Worm (Caenorhabditis elegans) whole organism, young adult: ENCODE results near the gene arl-8.
A peak's percentile ranks its signal among the peaks of the same experiment; 100 is the strongest.

Source experiments
- B0035.1 ChIP-seq: sonication (generic microtip); optimal IDR thresholded peaks from 2 replicates; lab custom pipeline; 2016; ENCODE audit warnings: missing genetic modification characterization, mild to moderate bottlenecking, missing compliant biosample characterization, missing genotype, missing genetic modification reagents
- C17E4.6 ChIP-seq: fragments of 200-800 bp; sonication (Bioruptor generic); IDR thresholded peaks from 2 replicates; pipeline ENCODE4 v1.3.6; 2022; ENCODE audit warnings: missing genetic modification reagents, missing genetic modification characterization, missing compliant biosample characterization
- F37B4.10 ChIP-seq: fragments of 200-800 bp; sonication (Bioruptor generic); IDR thresholded peaks from 2 replicates; pipeline ENCODE4 v1.3.6; 2022; ENCODE audit warnings: missing genetic modification characterization, missing compliant biosample characterization
- F49E8.2 ChIP-seq: sonication (generic microtip); optimal IDR thresholded peaks from 3 replicates; lab custom pipeline; 2017; ENCODE audit warnings: missing genetic modification characterization, mild to moderate bottlenecking, missing compliant biosample characterization, antibody characterized with exemption, moderate library complexity; ENCODE audit not compliant: insufficient read depth
- F52B5.7 ChIP-seq: sonication (generic microtip); optimal IDR thresholded peaks from 2 replicates; lab custom pipeline; 2016; ENCODE audit warnings: mild to moderate bottlenecking, missing genetic modification characterization, missing compliant biosample characterization
- F57C9.4 ChIP-seq: sonication (generic microtip); optimal IDR thresholded peaks from 2 replicates; lab custom pipeline; 2017; ENCODE audit warnings: mild to moderate bottlenecking, missing genetic modification characterization, missing compliant biosample characterization
- Y53G8AR.9 ChIP-seq: fragments of 200-800 bp; sonication (Bioruptor generic); conservative IDR thresholded peaks from 2 replicates; pipeline ENCODE4 v1.3.6; 2022; ENCODE audit warnings: missing genetic modification reagents, missing genetic modification characterization, missing compliant biosample characterization
- Y56A3A.18 ChIP-seq: fragments of 200-800 bp; sonication (Bioruptor generic); IDR thresholded peaks from 2 replicates; pipeline ENCODE4 v1.3.6; 2022; ENCODE audit warnings: missing genetic modification reagents, missing genetic modification characterization, missing compliant biosample characterization
- Y79H2A.3 ChIP-seq: fragments of 200-800 bp; sonication (Bioruptor generic); conservative IDR thresholded peaks from 2 replicates; pipeline ENCODE4 v1.3.6; 2022; ENCODE audit warnings: missing genetic modification reagents, missing genetic modification characterization, missing compliant biosample characterization
- Y95B8A.8 ChIP-seq: fragments of 200-800 bp; sonication (Bioruptor generic); IDR thresholded peaks from 2 replicates; pipeline ENCODE4 v1.3.6; 2022; ENCODE audit warnings: missing genetic modification reagents, missing genetic modification characterization, missing compliant biosample characterization
- ZK185.1 ChIP-seq: sonication (generic microtip); optimal IDR thresholded peaks from 2 replicates; lab custom pipeline; 2016; ENCODE audit warnings: mild to moderate bottlenecking, missing genetic modification characterization, missing compliant biosample characterization; ENCODE audit not compliant: poor library complexity, severe bottlenecking
- ama-1 ChIP-seq, 3 experiments: fragments of 150-350 bp in 1 of 3; sonication (generic microtip) in 2 of 3; optimal IDR thresholded peaks; 2 replicates each; lab custom pipeline; 2014 to 2018; ENCODE audit warnings: missing biosample characterization in 2 of 3, missing genetic modification characterization in 2 of 3, missing genetic modification reagents in 2 of 3
- attf-6 ChIP-seq: fragments of 200-800 bp; sonication (Bioruptor generic); IDR thresholded peaks from 2 replicates; pipeline ENCODE4 v1.3.6; 2022; ENCODE audit warnings: missing genetic modification reagents, missing genetic modification characterization, missing compliant biosample characterization
- bed-1 ChIP-seq: fragments of 200-800 bp; sonication (Bioruptor generic); IDR thresholded peaks from 2 replicates; pipeline ENCODE4 v1.3.6; 2022; ENCODE audit warnings: missing genetic modification reagents, missing genetic modification characterization, missing compliant biosample characterization
- bed-2 ChIP-seq: fragments of 200-800 bp; sonication (Bioruptor generic); IDR thresholded peaks from 2 replicates; pipeline ENCODE4 v1.3.6; 2022; ENCODE audit warnings: missing genetic modification reagents, missing genetic modification characterization, missing compliant biosample characterization
- ceh-79 ChIP-seq: sonication (generic microtip); optimal IDR thresholded peaks from 2 replicates; lab custom pipeline; 2017; ENCODE audit warnings: mild to moderate bottlenecking, missing genetic modification characterization, missing compliant biosample characterization
- dpl-1 ChIP-seq: fragments of 150-350 bp; optimal IDR thresholded peaks from 2 replicates; lab custom pipeline; 2014; ENCODE audit warnings: missing biosample characterization, missing genetic modification reagents, missing genetic modification characterization
- efl-1 ChIP-seq: fragments of 150-350 bp; optimal IDR thresholded peaks from 2 replicates; lab custom pipeline; 2014; ENCODE audit warnings: missing biosample characterization, missing genetic modification reagents, missing genetic modification characterization
- egl-44 ChIP-seq: fragments of 200-800 bp; sonication (Bioruptor generic); IDR thresholded peaks from 2 replicates; pipeline ENCODE4 v1.3.6; 2022; ENCODE audit warnings: missing genetic modification reagents, missing genetic modification characterization, missing compliant biosample characterization
- ets-4 ChIP-seq: fragments of 200-800 bp; sonication (Bioruptor generic); optimal IDR thresholded peaks from 2 replicates; lab custom pipeline; 2018; ENCODE audit warnings: mild to moderate bottlenecking, missing genetic modification characterization, missing compliant biosample characterization
- gei-17 ChIP-seq: fragments of 200-800 bp; sonication (Bioruptor generic); optimal IDR thresholded peaks from 2 replicates; lab custom pipeline; 2018; ENCODE audit warnings: mild to moderate bottlenecking, missing genetic modification characterization, missing compliant biosample characterization
- him-1 ChIP-seq: sonication (generic microtip); optimal IDR thresholded peaks from 2 replicates; lab custom pipeline; 2016; ENCODE audit warnings: missing genotype, missing genetic modification reagents, missing genetic modification characterization, missing compliant biosample characterization
- hrde-1 ChIP-seq: sonication (generic microtip); optimal IDR thresholded peaks from 2 replicates; lab custom pipeline; 2016; ENCODE audit warnings: missing genetic modification characterization, mild to moderate bottlenecking, missing compliant biosample characterization, moderate library complexity, missing genotype, missing genetic modification reagents, borderline replicate concordance
- let-526 ChIP-seq: fragments of 200-800 bp; sonication (Bioruptor generic); IDR thresholded peaks from 2 replicates; pipeline ENCODE4 v1.3.6; 2022; ENCODE audit warnings: missing genetic modification reagents, missing genetic modification characterization, missing compliant biosample characterization
- lin-40 ChIP-seq: sonication (generic microtip); optimal IDR thresholded peaks from 2 replicates; lab custom pipeline; 2016; ENCODE audit warnings: missing genetic modification characterization, mild to moderate bottlenecking, missing compliant biosample characterization, missing genotype, missing genetic modification reagents
- madf-6 ChIP-seq: fragments of 200-800 bp; sonication (Bioruptor generic); IDR thresholded peaks from 2 replicates; pipeline ENCODE4 v1.3.6; 2022; ENCODE audit warnings: missing genetic modification reagents, missing genetic modification characterization, missing compliant biosample characterization
- madf-8 ChIP-seq: fragments of 200-800 bp; sonication (Bioruptor generic); conservative IDR thresholded peaks from 2 replicates; pipeline ENCODE4 v1.3.6; 2022; ENCODE audit warnings: missing genetic modification reagents, missing genetic modification characterization, missing compliant biosample characterization
- mel-28 ChIP-seq: sonication (generic microtip); optimal IDR thresholded peaks from 2 replicates; lab custom pipeline; 2016; ENCODE audit warnings: borderline replicate concordance, mild to moderate bottlenecking, missing genetic modification characterization, missing compliant biosample characterization
- nfyb-1 ChIP-seq: fragments of 200-800 bp; sonication (Bioruptor generic); IDR thresholded peaks from 2 replicates; pipeline ENCODE4 v1.3.6; 2022; ENCODE audit warnings: missing genetic modification reagents, missing genetic modification characterization, missing compliant biosample characterization
- nhr-120 ChIP-seq: fragments of 200-800 bp; sonication (Bioruptor generic); IDR thresholded peaks from 2 replicates; pipeline ENCODE4 v1.3.6; 2022; ENCODE audit warnings: missing genetic modification characterization, missing compliant biosample characterization
- rcor-1 ChIP-seq: fragments of 200-800 bp; sonication (Bioruptor generic); IDR thresholded peaks from 2 replicates; pipeline ENCODE4 v1.3.6; 2022; ENCODE audit warnings: missing genetic modification reagents, missing genetic modification characterization, missing compliant biosample characterization
- rec-8 ChIP-seq, 2 experiments: sonication (generic microtip); optimal IDR thresholded peaks; 2 replicates each; lab custom pipeline; 2016; ENCODE audit warnings: mild to moderate bottlenecking in 2 of 2, missing genetic modification characterization in 2 of 2, missing genetic modification reagents in 2 of 2, missing genotype in 2 of 2, missing biosample characterization in 1 of 2, missing compliant biosample characterization in 1 of 2, moderate library complexity in 1 of 2
- snpc-1.1 ChIP-seq: sonication (generic microtip); optimal IDR thresholded peaks from 2 replicates; lab custom pipeline; 2017; ENCODE audit warnings: missing genetic modification characterization, mild to moderate bottlenecking, missing compliant biosample characterization, antibody characterized with exemption, moderate library complexity, missing genotype, missing genetic modification reagents; ENCODE audit not compliant: insufficient read depth
- snpc-1.3 ChIP-seq: sonication (generic microtip); optimal IDR thresholded peaks from 2 replicates; lab custom pipeline; 2017; ENCODE audit warnings: missing genetic modification characterization, mild to moderate bottlenecking, missing compliant biosample characterization, antibody characterized with exemption, moderate library complexity, missing genotype, missing genetic modification reagents; ENCODE audit not compliant: insufficient read depth
- snpc-4 ChIP-seq, 5 experiments: fragments of 150-350 bp in 1 of 5; sonication (generic microtip) in 4 of 5; optimal IDR thresholded peaks; 2 replicates each; lab custom pipeline; 2014 to 2018; ENCODE audit warnings: missing genetic modification characterization in 5 of 5, missing biosample characterization in 3 of 5, antibody characterized with exemption in 2 of 5, mild to moderate bottlenecking in 2 of 5, missing compliant biosample characterization in 2 of 5, missing genotype in 2 of 5, moderate library complexity in 2 of 5, missing genetic modification reagents in 1 of 5
- tbp1 ChIP-seq: fragments of 200-800 bp; sonication (Bioruptor generic); optimal IDR thresholded peaks from 2 replicates; lab custom pipeline; 2018; ENCODE audit warnings: mild to moderate bottlenecking, missing genetic modification characterization, missing compliant biosample characterization
- unc-62 ChIP-seq: fragments of 150-350 bp; optimal IDR thresholded peaks from 2 replicates; lab custom pipeline; 2014; ENCODE audit warnings: missing biosample characterization, missing genetic modification reagents, missing genetic modification characterization
- zfh-2 ChIP-seq: fragments of 200-800 bp; sonication (Bioruptor generic); conservative IDR thresholded peaks from 2 replicates; pipeline ENCODE4 v1.3.6; 2022; ENCODE audit warnings: missing genetic modification reagents, missing genetic modification characterization, missing compliant biosample characterization
- ztf-18 ChIP-seq: sonication (generic microtip); optimal IDR thresholded peaks from 2 replicates; lab custom pipeline; 2016; ENCODE audit warnings: missing genotype, mild to moderate bottlenecking, missing genetic modification characterization, missing compliant biosample characterization
- ztf-26 ChIP-seq: sonication (generic microtip); optimal IDR thresholded peaks from 2 replicates; lab custom pipeline; 2017; ENCODE audit warnings: missing genetic modification characterization, missing compliant biosample characterization

Gene arl-8

DNA sequence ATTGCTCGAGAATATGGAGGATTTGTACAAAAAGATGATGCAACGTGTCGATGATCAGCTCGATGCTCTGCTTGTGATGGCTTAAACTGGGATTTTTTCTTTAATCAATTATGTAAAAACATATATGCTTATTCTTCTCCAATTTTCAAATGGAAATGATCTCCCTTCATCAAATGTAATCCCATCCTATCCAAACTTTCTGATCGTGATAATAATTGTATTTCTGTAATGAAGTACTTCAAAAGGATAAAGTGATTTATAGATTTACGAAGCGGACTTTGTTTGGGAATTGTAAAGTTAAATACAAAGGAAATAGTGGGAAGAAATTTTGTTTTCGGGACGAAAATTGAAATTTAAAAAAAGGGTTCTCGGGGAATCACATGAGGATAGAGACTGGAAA lies 7.4 kb upstream of the arl-8 start (continued):
- no peak for TF ChIP-seq ztf-26 (tag; lab: Kevin White, UChicago)
- no peak for TF ChIP-seq rcor-1 (GFP tag; lab: Robert Waterston, UW)
- TF ChIP-seq gei-17 (GFP tag; lab: Kevin White, UChicago), result no peak
- no peak for TF ChIP-seq let-526 (GFP tag; lab: Robert Waterston, UW)
- no peak for TF ChIP-seq zfh-2 (GFP tag; lab: Robert Waterston, UW)
- no peak; the same call in 1 of the 2 replicates for TF ChIP-seq madf-8 (GFP tag; lab: Robert Waterston, UW)
- peak; percentile 35 for TF ChIP-seq tbp1 (GFP tag; lab: Kevin White, UChicago)
- peak; percentile 73 for TF ChIP-seq him-1
- no peak for TF ChIP-seq F57C9.4 (tag; lab: Kevin White, UChicago)
- TF ChIP-seq bed-2 (GFP tag; lab: Robert Waterston, UW), result no peak
- no peak for TF ChIP-seq ets-4
- TF ChIP-seq ZK185.1 (tag; lab: Kevin White, UChicago), result peak; percentile 1
- peak in 1 of 2 experiments; percentile 32 for TF ChIP-seq rec-8 (tag; optimal IDR thresholded peaks at IDR 0.05; lab: Kevin White, UChicago)
- no peak for TF ChIP-seq ama-1 (optimal IDR thresholded peaks at IDR 0.05; lab: Kevin White, UChicago)
- peak in 1 of 2 experiments; percentile 47 for TF ChIP-seq ama-1 (GFP tag; optimal IDR thresholded peaks at IDR 0.05; lab: Kevin White, UChicago)
- no peak for TF ChIP-seq ceh-79 (tag; lab: Kevin White, UChicago)
- no peak for TF ChIP-seq Y53G8AR.9 (GFP tag; lab: Robert Waterston, UW)
- no peak for TF ChIP-seq F52B5.7 (tag; lab: Kevin White, UChicago)
- TF ChIP-seq Y95B8A.8, result peak; percentile 68; the same call in 1 of the 2 replicates
- 0 out of 2 replicates have a peak, but pooled peaks have one; percentile 3 for TF ChIP-seq Y56A3A.18 (GFP tag; lab: Robert Waterston, UW)
- peak; percentile 95 for TF ChIP-seq attf-6 (GFP tag; lab: Robert Waterston, UW)
- peak; percentile 76 for TF ChIP-seq Y79H2A.3 (GFP tag; lab: Robert Waterston, UW)
- TF ChIP-seq bed-1, result no peak
- no peak for TF ChIP-seq mel-28 (tag; lab: Kevin White, UChicago)
- no peak for TF ChIP-seq F49E8.2
- no peak for TF ChIP-seq C17E4.6 (GFP tag; lab: Robert Waterston, UW)
- TF ChIP-seq nhr-120 (GFP tag; lab: Robert Waterston, UW), result no peak
- peak; percentile 72 for TF ChIP-seq snpc-4 (GFP tag; optimal IDR thresholded peaks at IDR 0.05; lab: Kevin White, UChicago)
- TF ChIP-seq snpc-4 (tag; optimal IDR thresholded peaks at IDR 0.05; lab: Kevin White, UChicago), result peak in 3 of 4 experiments; percentile 20 to 90 (median 45)
- TF ChIP-seq egl-44 (GFP tag; lab: Robert Waterston, UW), result no peak
- no peak for TF ChIP-seq B0035.1 (tag; lab: Kevin White, UChicago)
- TF ChIP-seq dpl-1, result no peak
- peak; percentile 61 for TF ChIP-seq snpc-1.3
- no peak for TF ChIP-seq nfyb-1 (GFP tag; lab: Robert Waterston, UW)
- peak; percentile 31 for TF ChIP-seq snpc-1.1
- peak; percentile 48 for TF ChIP-seq hrde-1 (tag; lab: Kevin White, UChicago)

- TF ChIP-seq efl-1 (GFP tag; lab: Kevin White, UChicago) (peak; percentile 43), madf-6 (GFP tag; lab: Robert Waterston, UW) (peak; percentile 36; the same call in 1 of the 2 replicates), tbp1 (GFP tag; lab: Kevin White, UChicago) (no peak), snpc-4 (GFP tag; optimal IDR thresholded peaks at IDR 0.05; lab: Kevin White, UChicago) (no peak), snpc-4 (tag; optimal IDR thresholded peaks at IDR 0.05; lab: Kevin White, UChicago) (peak in 1 of 4 experiments; percentile 72), dpl-1 (peak; percentile 20), ztf-18 (tag; lab: Kevin White, UChicago) (peak; percentile 13), snpc-1.3 (peak; percentile 4), F37B4.10 (GFP tag; lab: Robert Waterston, UW) (no peak), bed-1 (no peak), lin-40 (tag; lab: Kevin White, UChicago) (no peak), attf-6 (GFP tag; lab: Robert Waterston, UW) (peak; percentile 65; the same call in 1 of the 2 replicates), snpc-1.1 (peak; percentile 9), unc-62 (GFP tag; lab: Kevin White, UChicago) (no peak)
Observed at ce11 chrIV:14792602-14793232, 5.2 kb upstream of the arl-8 start, which contains the start of gene gdi-1. TSS of gene gdi-1 (minus strand) at chrIV:14792887.
